Fruit fly (Drosophila melanogaster) whole organism, embryonic: ENCODE results near the gene pigs.

Experiments used
- Atf-2 ChIP-seq: fragments of 200-800 bp; sonication (Bioruptor generic); optimal IDR thresholded peaks from 2 replicates; lab custom pipeline; 2016; ENCODE audit warnings: missing biosample characterization, missing genetic modification characterization
- CG12236 ChIP-seq: fragments of 200-800 bp; sonication (Bioruptor generic); optimal IDR thresholded peaks from 2 replicates; lab custom pipeline; 2016; ENCODE audit warnings: missing biosample characterization, missing genetic modification characterization
- CG1233 ChIP-seq: fragments of 200-800 bp; sonication (Bioruptor generic); optimal IDR thresholded peaks from 4 replicates; lab custom pipeline; 2018; ENCODE audit warnings: missing biosample characterization, mild to moderate bottlenecking, missing genetic modification characterization
- CG13296 ChIP-seq: fragments of 200-800 bp; sonication (Bioruptor generic); optimal IDR thresholded peaks from 3 replicates; lab custom pipeline; 2018; ENCODE audit warnings: missing biosample characterization, mild to moderate bottlenecking, missing genetic modification characterization
- CG14050 ChIP-seq: fragments of 200-800 bp; sonication (Bioruptor generic); IDR thresholded peaks from 3 replicates; pipeline ENCODE4 v1.3.6; 2022; ENCODE audit warnings: missing biosample characterization, missing genetic modification characterization
- CG17361 ChIP-seq: fragments of 200-800 bp; sonication (Bioruptor generic); IDR thresholded peaks from 3 replicates; pipeline ENCODE4 v1.3.6; 2022; ENCODE audit warnings: missing biosample characterization, missing genetic modification characterization
- CG18476 ChIP-seq: fragments of 200-800 bp; sonication (Bioruptor generic); optimal IDR thresholded peaks from 2 replicates; lab custom pipeline; 2016; ENCODE audit warnings: missing biosample characterization, mild to moderate bottlenecking, missing genetic modification characterization
- CG2202 ChIP-seq: fragments of 200-800 bp; sonication (Bioruptor generic); optimal IDR thresholded peaks from 2 replicates; lab custom pipeline; 2018; ENCODE audit warnings: missing biosample characterization, mild to moderate bottlenecking, missing genetic modification characterization
- CG30431 ChIP-seq: fragments of 200-800 bp; sonication (Bioruptor generic); optimal IDR thresholded peaks from 2 replicates; lab custom pipeline; 2017; ENCODE audit warnings: missing biosample characterization, missing genetic modification characterization
- CG32532 ChIP-seq: fragments of 200-800 bp; sonication (Bioruptor generic); IDR thresholded peaks from 2 replicates; pipeline ENCODE4 v1.3.6; 2022; ENCODE audit warnings: missing biosample characterization, missing genetic modification characterization
- CG9727 ChIP-seq: fragments of 200-800 bp; sonication (Bioruptor generic); optimal IDR thresholded peaks from 3 replicates; lab custom pipeline; 2017; ENCODE audit warnings: missing biosample characterization, mild to moderate bottlenecking, missing genetic modification characterization
- CoRest ChIP-seq: fragments of 200-800 bp; sonication (Bioruptor generic); optimal IDR thresholded peaks from 3 replicates; lab custom pipeline; 2018; ENCODE audit warnings: missing biosample characterization, mild to moderate bottlenecking, missing genetic modification characterization, moderate library complexity
- D ChIP-seq, 2 experiments: fragments of 200-800 bp in 1 of 2; fragments of >200 bp in 1 of 2; sonication (Bioruptor generic) in 1 of 2; optimal IDR thresholded peaks; 2 replicates in 1 of 2; 3 replicates in 1 of 2; lab custom pipeline; 2017; ENCODE audit warnings: mild to moderate bottlenecking in 1 of 2, missing biosample characterization in 1 of 2, missing genetic modification characterization in 1 of 2, missing genetic modification reagents in 1 of 2
- Drgx ChIP-seq: fragments of 200-800 bp; sonication (Bioruptor generic); IDR thresholded peaks from 2 replicates; pipeline ENCODE4 v1.3.6; 2022; ENCODE audit warnings: missing biosample characterization, missing genetic modification characterization
- E2f2 ChIP-seq: fragments of 200-800 bp; sonication (Bioruptor generic); IDR thresholded peaks from 2 replicates; pipeline ENCODE4 v1.3.6; 2022; ENCODE audit warnings: missing biosample characterization, missing genetic modification characterization
- Fer2 ChIP-seq: fragments of 200-800 bp; sonication (Bioruptor generic); optimal IDR thresholded peaks from 2 replicates; lab custom pipeline; 2018; ENCODE audit warnings: missing biosample characterization, mild to moderate bottlenecking, missing genetic modification characterization, moderate library complexity
- HLH4C ChIP-seq: fragments of 200-800 bp; sonication (Bioruptor generic); IDR thresholded peaks from 3 replicates; pipeline ENCODE4 v1.3.6; 2022; ENCODE audit warnings: missing biosample characterization, missing genetic modification characterization; ENCODE audit not compliant: partially characterized antibody
- Hand ChIP-seq: fragments of 200-800 bp; sonication (Bioruptor generic); optimal IDR thresholded peaks from 2 replicates; lab custom pipeline; 2017; ENCODE audit warnings: mild to moderate bottlenecking, missing biosample characterization, missing genetic modification reagents, missing genetic modification characterization
- Hey ChIP-seq: fragments of 200-800 bp; sonication (Bioruptor generic); optimal IDR thresholded peaks from 3 replicates; lab custom pipeline; 2018; ENCODE audit warnings: missing biosample characterization, mild to moderate bottlenecking, missing genetic modification characterization
- Hsf ChIP-seq: fragments of 200-800 bp; sonication (Bioruptor generic); optimal IDR thresholded peaks from 3 replicates; lab custom pipeline; 2016; ENCODE audit warnings: missing biosample characterization, missing genetic modification characterization
- Lim3 ChIP-seq: fragments of 200-800 bp; sonication (Bioruptor generic); IDR thresholded peaks from 2 replicates; pipeline ENCODE4 v1.3.6; 2022; ENCODE audit warnings: missing biosample characterization, missing genetic modification characterization
- MBD-R2 ChIP-seq: fragments of 200-800 bp; sonication (Bioruptor generic); IDR thresholded peaks from 2 replicates; pipeline ENCODE4 v1.3.6; 2022; ENCODE audit warnings: missing biosample characterization, missing genetic modification characterization
- Six4 ChIP-seq: fragments of 200-800 bp; sonication (Bioruptor generic); optimal IDR thresholded peaks from 2 replicates; lab custom pipeline; 2016; ENCODE audit warnings: missing biosample characterization, missing genetic modification characterization
- Spps ChIP-seq: fragments of 200-800 bp; sonication (Bioruptor generic); optimal IDR thresholded peaks from 2 replicates; lab custom pipeline; 2018; ENCODE audit warnings: missing biosample characterization, mild to moderate bottlenecking, missing genetic modification characterization
- ato ChIP-seq: fragments of 200-800 bp; sonication (Bioruptor generic); IDR thresholded peaks from 2 replicates; pipeline ENCODE4 v1.3.6; 2022; ENCODE audit warnings: missing biosample characterization, missing genetic modification characterization; ENCODE audit not compliant: partially characterized antibody
- chm ChIP-seq: fragments of 200-800 bp; sonication (Bioruptor generic); IDR thresholded peaks from 2 replicates; pipeline ENCODE4 v1.3.6; 2022; ENCODE audit warnings: missing biosample characterization, missing genetic modification characterization
- corto ChIP-seq: fragments of 200-800 bp; sonication (Bioruptor generic); optimal IDR thresholded peaks from 2 replicates; lab custom pipeline; 2016; ENCODE audit warnings: missing biosample characterization, mild to moderate bottlenecking, missing genetic modification characterization, moderate library complexity
- cwo ChIP-seq: fragments of 200-800 bp; sonication (Bioruptor generic); optimal IDR thresholded peaks from 3 replicates; lab custom pipeline; 2017; ENCODE audit warnings: missing biosample characterization, missing genetic modification characterization, mild to moderate bottlenecking, moderate library complexity, missing genetic modification reagents
- dmrt99B ChIP-seq: fragments of 200-800 bp; sonication (Bioruptor generic); optimal IDR thresholded peaks from 2 replicates; lab custom pipeline; 2018; ENCODE audit warnings: missing biosample characterization, mild to moderate bottlenecking, missing genetic modification characterization, moderate library complexity
- emc ChIP-seq: fragments of 200-800 bp; sonication (Bioruptor generic); optimal IDR thresholded peaks from 2 replicates; lab custom pipeline; 2016; ENCODE audit warnings: missing biosample characterization, missing genetic modification characterization
- grn ChIP-seq: fragments of 200-800 bp; sonication (Bioruptor generic); optimal IDR thresholded peaks from 3 replicates; lab custom pipeline; 2017; ENCODE audit warnings: missing biosample characterization, missing genetic modification characterization
- h ChIP-seq: fragments of >200 bp; optimal IDR thresholded peaks from 2 replicates; lab custom pipeline; 2017
- her ChIP-seq: fragments of 200-800 bp; sonication (Bioruptor generic); optimal IDR thresholded peaks from 2 replicates; lab custom pipeline; 2016; ENCODE audit warnings: missing biosample characterization, missing genetic modification characterization
- hkb ChIP-seq, 2 experiments: fragments of 200-800 bp in 1 of 2; fragments of >200 bp in 1 of 2; sonication (Bioruptor generic) in 1 of 2; IDR thresholded peaks in 1 of 2; optimal IDR thresholded peaks in 1 of 2; 2 replicates each; pipeline versions ENCODE4 v1.3.6 to Lab custom; 2017 to 2022; ENCODE audit warnings: missing biosample characterization in 1 of 2, missing genetic modification characterization in 1 of 2
- inv ChIP-seq: fragments of 200-800 bp; sonication (Bioruptor generic); IDR thresholded peaks from 2 replicates; pipeline ENCODE4 v1.3.6; 2022; ENCODE audit warnings: missing biosample characterization, missing genetic modification characterization; ENCODE audit not compliant: partially characterized antibody
- lmd ChIP-seq: fragments of 200-800 bp; sonication (Bioruptor generic); IDR thresholded peaks from 2 replicates; pipeline ENCODE4 v1.3.6; 2022; ENCODE audit warnings: missing biosample characterization, missing genetic modification characterization
- p53 ChIP-seq: fragments of 200-800 bp; sonication (Bioruptor generic); optimal IDR thresholded peaks from 2 replicates; lab custom pipeline; 2016; ENCODE audit warnings: missing biosample characterization, missing genetic modification characterization
- ranshi ChIP-seq: fragments of 200-800 bp; sonication (Bioruptor generic); IDR thresholded peaks from 2 replicates; pipeline ENCODE4 v1.3.6; 2022; ENCODE audit warnings: missing biosample characterization, missing genetic modification characterization
- rib ChIP-seq: fragments of 200-800 bp; sonication (Bioruptor generic); IDR thresholded peaks from 2 replicates; pipeline ENCODE4 v1.3.6; 2022; ENCODE audit warnings: missing biosample characterization, missing genetic modification characterization
- run ChIP-seq: fragments of 200-800 bp; sonication (Bioruptor generic); optimal IDR thresholded peaks from 3 replicates; lab custom pipeline; 2018; ENCODE audit warnings: missing biosample characterization, mild to moderate bottlenecking, missing genetic modification characterization
- salm ChIP-seq: fragments of 200-800 bp; sonication (Bioruptor generic); optimal IDR thresholded peaks from 2 replicates; lab custom pipeline; 2018; ENCODE audit warnings: missing biosample characterization, mild to moderate bottlenecking, missing genetic modification characterization
- sc ChIP-seq, 3 experiments: fragments of >200 bp in 2 of 3; fragments of 200-800 bp in 1 of 3; sonication (Bioruptor generic) in 1 of 3; optimal IDR thresholded peaks; 2 replicates in 2 of 3; 3 replicates in 1 of 3; lab custom pipeline; 2017; ENCODE audit warnings: mild to moderate bottlenecking in 1 of 3, missing biosample characterization in 1 of 3, missing genetic modification characterization in 1 of 3, missing genetic modification reagents in 1 of 3
- sna ChIP-seq: fragments of 200-800 bp; sonication (Bioruptor generic); IDR thresholded peaks from 2 replicates; pipeline ENCODE4 v1.3.6; 2022; ENCODE audit warnings: missing biosample characterization, missing genetic modification characterization; ENCODE audit not compliant: partially characterized antibody
- so ChIP-seq: fragments of 200-800 bp; sonication (Bioruptor generic); IDR thresholded peaks from 3 replicates; pipeline ENCODE4 v1.3.6; 2022; ENCODE audit warnings: missing biosample characterization, missing genetic modification characterization
- stwl ChIP-seq: fragments of 200-800 bp; sonication (Bioruptor generic); optimal IDR thresholded peaks from 3 replicates; lab custom pipeline; 2018; ENCODE audit warnings: missing biosample characterization, mild to moderate bottlenecking, missing genetic modification characterization, moderate library complexity
- tin ChIP-seq: fragments of 200-800 bp; sonication (Bioruptor generic); optimal IDR thresholded peaks from 3 replicates; lab custom pipeline; 2016; ENCODE audit warnings: missing biosample characterization, missing genetic modification characterization
- tll ChIP-seq, 2 experiments: fragments of 200-800 bp in 1 of 2; fragments of >200 bp in 1 of 2; sonication (Bioruptor generic) in 1 of 2; optimal IDR thresholded peaks; 2 replicates each; lab custom pipeline; 2017 to 2019; ENCODE audit warnings: missing biosample characterization in 2 of 2, missing genetic modification characterization in 2 of 2, mild to moderate bottlenecking in 1 of 2, moderate library complexity in 1 of 2
- toy ChIP-seq: fragments of 200-800 bp; sonication (Bioruptor generic); IDR thresholded peaks from 2 replicates; pipeline ENCODE4 v1.3.6; 2022; ENCODE audit warnings: missing biosample characterization, missing genetic modification characterization
- usp ChIP-seq: fragments of >200 bp; optimal IDR thresholded peaks from 2 replicates; lab custom pipeline; 2017; ENCODE audit warnings: missing biosample characterization, missing genetic modification characterization

pigs gene

dm6 chrX:6696467-6696866 lies 96.6 kb downstream of the pigs start (continued):
- TF ChIP-seq Spps (peak; percentile 22), Drgx (GFP tag; lab: Robert Waterston, UW) (peak; percentile 76), inv (no peak), toy (no peak), dmrt99B (tag; lab: Kevin White, UChicago) (peak; percentile 77), tll (GFP tag; optimal IDR thresholded peaks at IDR 0.05; lab: Kevin White, UChicago) (no peak), cwo (GFP tag; lab: Kevin White, UChicago) (peak; percentile 64), stwl (tag; lab: Kevin White, UChicago) (no peak), emc (GFP tag; lab: Kevin White, UChicago) (no peak), CoRest (tag; lab: Kevin White, UChicago) (peak; percentile 68), run (peak; percentile 45), D (optimal IDR thresholded peaks at IDR 0.05; lab: Kevin White, UChicago) (no peak), D (GFP tag; optimal IDR thresholded peaks at IDR 0.05; lab: Kevin White, UChicago) (peak; percentile 30), Six4 (GFP tag; lab: Kevin White, UChicago) (peak; percentile 34), MBD-R2 (peak; percentile 39; the same call in 1 of the 2 replicates), Lim3 (GFP tag; lab: Robert Waterston, UW) (no peak), CG18476 (GFP tag; lab: Kevin White, UChicago) (peak; percentile 68), corto (no peak), lmd (GFP tag; lab: Robert Waterston, UW) (peak; percentile 58), ranshi (GFP tag; lab: Robert Waterston, UW) (peak; percentile 71), E2f2 (GFP tag; lab: Robert Waterston, UW) (peak; percentile 56; the same call in 1 of the 2 replicates), sna (GFP tag; lab: Robert Waterston, UW) (no peak), CG32532 (GFP tag; lab: Robert Waterston, UW) (peak; percentile 72; the same call in 1 of the 2 replicates), her (GFP tag; lab: Kevin White, UChicago) (peak; percentile 44), rib (GFP tag; lab: Robert Waterston, UW) (0 out of 2 replicates have a peak, but pooled peaks have one; percentile 38), p53 (GFP tag; lab: Kevin White, UChicago) (no peak), CG1233 (GFP tag; lab: Kevin White, UChicago) (peak; percentile 45), Hey (no peak), CG12236 (GFP tag; lab: Kevin White, UChicago) (no peak), tin (GFP tag; lab: Kevin White, UChicago) (peak; percentile 53), h (lab: Kevin White, UChicago) (no peak), CG14050 (GFP tag; lab: Robert Waterston, UW) (peak; percentile 64), CG13296 (GFP tag; lab: Kevin White, UChicago) (peak; percentile 82), hkb (optimal IDR thresholded peaks at IDR 0.05; lab: Kevin White, UChicago) (no peak), hkb (GFP tag; IDR thresholded peaks at IDR 0.05; lab: Robert Waterston, UW) (peak; percentile 86), HLH4C (GFP tag; lab: Robert Waterston, UW) (no peak), CG2202 (tag; lab: Kevin White, UChicago) (peak; percentile 27), so (peak; percentile 80; the same call in 2 of the 3 replicates), CG9727 (GFP tag; lab: Kevin White, UChicago) (peak; percentile 63), Hand (peak; percentile 90), usp (GFP tag; lab: Kevin White, UChicago) (no peak), ato (GFP tag; lab: Robert Waterston, UW) (no peak), CG30431 (GFP tag; lab: Kevin White, UChicago) (peak; percentile 42), sc (optimal IDR thresholded peaks at IDR 0.05; lab: Kevin White, UChicago) (no peak), sc (GFP tag; optimal IDR thresholded peaks at IDR 0.05; lab: Kevin White, UChicago) (no peak), chm (peak; percentile 49; the same call in 1 of the 2 replicates), grn (GFP tag; lab: Kevin White, UChicago) (no peak), Atf-2 (GFP tag; lab: Kevin White, UChicago) (peak; percentile 42), salm (tag; lab: Kevin White, UChicago) (peak; percentile 45), Hsf (GFP tag; lab: Kevin White, UChicago) (peak; percentile 60), Fer2 (tag; lab: Kevin White, UChicago) (peak; percentile 50), CG17361 (peak; percentile 72)
